Worm (Caenorhabditis elegans) whole organism, late embryonic: ENCODE results near the gene T13F2.6.

ENCODE experiments used
- ama-1 ChIP-seq: fragments of 150-350 bp; optimal IDR thresholded peaks from 2 replicates; lab custom pipeline; 2014
- ceh-9 ChIP-seq: sonication (generic microtip); optimal IDR thresholded peaks from 2 replicates; lab custom pipeline; 2016; ENCODE audit warnings: mild to moderate bottlenecking, missing genetic modification characterization, inconsistent platforms, missing compliant biosample characterization
- fkh-6 ChIP-seq: sonication (generic microtip); optimal IDR thresholded peaks from 2 replicates; lab custom pipeline; 2016; ENCODE audit warnings: missing genetic modification characterization, missing compliant biosample characterization
- hlh-15 ChIP-seq: sonication (generic microtip); optimal IDR thresholded peaks from 2 replicates; lab custom pipeline; 2016; ENCODE audit warnings: missing genetic modification characterization, missing compliant biosample characterization
- madf-2 ChIP-seq: sonication (generic microtip); optimal IDR thresholded peaks from 2 replicates; lab custom pipeline; 2017; ENCODE audit warnings: missing genetic modification characterization, missing compliant biosample characterization
- pha-4 ChIP-seq: fragments of 150-350 bp; optimal IDR thresholded peaks from 2 replicates; lab custom pipeline; 2018; ENCODE audit warnings: missing biosample characterization, missing genetic modification reagents, missing genetic modification characterization
- tbx-2 ChIP-seq: sonication (generic microtip); optimal IDR thresholded peaks from 2 replicates; lab custom pipeline; 2016; ENCODE audit warnings: missing genetic modification characterization, missing compliant biosample characterization

DNA sequence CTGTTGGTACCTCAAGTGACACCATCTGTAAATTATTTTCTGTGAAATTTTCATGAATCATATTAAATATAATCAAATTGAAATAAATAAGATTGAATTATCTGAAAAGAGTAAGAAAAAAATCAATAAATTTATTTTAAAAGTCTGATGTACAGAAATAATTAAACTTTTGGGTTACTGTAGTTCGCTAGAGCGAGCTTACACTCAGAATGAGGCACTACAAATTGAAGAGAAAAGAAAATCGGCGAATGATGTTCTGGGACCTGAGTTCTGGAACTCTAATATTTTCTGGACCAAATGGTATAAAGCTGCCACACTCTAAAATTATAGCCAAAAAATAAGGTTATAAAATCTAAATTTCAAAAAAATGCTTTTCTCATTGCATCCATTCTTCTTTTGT lies 44.2 kb upstream of the T13F2.6 start:
- TF ChIP-seq ama-1 (lab: Kevin White, UChicago) = no peak
- TF ChIP-seq pha-4 = no peak
- no peak for TF ChIP-seq tbx-2 (tag; lab: Kevin White, UChicago)
- no peak for TF ChIP-seq ceh-9
- no peak for TF ChIP-seq fkh-6 (tag; lab: Kevin White, UChicago)
- no peak for TF ChIP-seq madf-2 (tag; lab: Kevin White, UChicago)
- TF ChIP-seq hlh-15 = no peak
